Fruit fly (Drosophila melanogaster) whole organism, embryonic: Measurements from ENCODE around the gene Nepl3.

ENCODE experiments used
- Atf3 ChIP-seq: fragments of 200-800 bp; sonication (Bioruptor generic); optimal IDR thresholded peaks from 3 replicates; lab custom pipeline; 2016; ENCODE audit warnings: missing biosample characterization, missing genetic modification characterization
- Bdp1 ChIP-seq: fragments of 200-800 bp; sonication (Bioruptor generic); optimal IDR thresholded peaks from 3 replicates; lab custom pipeline; 2016; ENCODE audit warnings: missing biosample characterization, missing genetic modification characterization
- CG10209 ChIP-seq: fragments of 200-800 bp; sonication (Bioruptor generic); optimal IDR thresholded peaks from 3 replicates; lab custom pipeline; 2017; ENCODE audit warnings: missing biosample characterization, mild to moderate bottlenecking, missing genetic modification characterization, missing genetic modification reagents
- CG13894 ChIP-seq: fragments of 200-800 bp; sonication (Bioruptor generic); optimal IDR thresholded peaks from 3 replicates; lab custom pipeline; 2018; ENCODE audit warnings: missing biosample characterization, mild to moderate bottlenecking, missing genetic modification characterization, moderate library complexity
- CG15269 ChIP-seq: fragments of 200-800 bp; sonication (Bioruptor generic); optimal IDR thresholded peaks from 2 replicates; lab custom pipeline; 2018; ENCODE audit warnings: missing biosample characterization, mild to moderate bottlenecking, missing genetic modification characterization, moderate library complexity
- CG15696 ChIP-seq: fragments of 200-800 bp; sonication (Bioruptor generic); optimal IDR thresholded peaks from 2 replicates; lab custom pipeline; 2019; ENCODE audit warnings: missing biosample characterization, mild to moderate bottlenecking, missing genetic modification characterization, moderate library complexity
- CG17829 ChIP-seq: fragments of 200-800 bp; optimal IDR thresholded peaks from 2 replicates; lab custom pipeline; 2019; ENCODE audit warnings: missing biosample characterization, mild to moderate bottlenecking, missing genetic modification characterization, moderate library complexity
- CG18764 ChIP-seq: fragments of 200-800 bp; sonication (Bioruptor generic); optimal IDR thresholded peaks from 3 replicates; lab custom pipeline; 2016; ENCODE audit warnings: missing biosample characterization, missing genetic modification characterization
- CG2712 ChIP-seq: fragments of 200-800 bp; optimal IDR thresholded peaks from 3 replicates; lab custom pipeline; 2019; ENCODE audit warnings: missing biosample characterization, mild to moderate bottlenecking, missing genetic modification characterization, moderate library complexity
- CG30431 ChIP-seq: fragments of 200-800 bp; sonication (Bioruptor generic); optimal IDR thresholded peaks from 2 replicates; lab custom pipeline; 2017; ENCODE audit warnings: missing biosample characterization, missing genetic modification characterization
- CG3163 ChIP-seq: fragments of 200-800 bp; sonication (Bioruptor generic); optimal IDR thresholded peaks from 3 replicates; lab custom pipeline; 2016; ENCODE audit warnings: missing biosample characterization, missing genetic modification characterization
- CG34224 ChIP-seq: fragments of 200-800 bp; sonication (Bioruptor generic); IDR thresholded peaks from 3 replicates; pipeline ENCODE4 v1.3.6; 2022; ENCODE audit warnings: missing biosample characterization, missing genetic modification characterization; ENCODE audit not compliant: partially characterized antibody
- CG4360 ChIP-seq: fragments of 200-800 bp; sonication (Bioruptor generic); IDR thresholded peaks from 2 replicates; pipeline ENCODE4 v1.3.6; 2022; ENCODE audit warnings: missing biosample characterization, missing genetic modification characterization
- CG4820 ChIP-seq: fragments of 200-800 bp; sonication (Bioruptor generic); optimal IDR thresholded peaks from 3 replicates; lab custom pipeline; 2016; ENCODE audit warnings: missing biosample characterization, missing genetic modification characterization
- CG5180 ChIP-seq: fragments of 200-800 bp; sonication (Bioruptor generic); optimal IDR thresholded peaks from 3 replicates; lab custom pipeline; 2017; ENCODE audit warnings: missing biosample characterization, missing genetic modification characterization, mild to moderate bottlenecking, moderate library complexity, missing genetic modification reagents
- CG7745 ChIP-seq: fragments of 200-800 bp; sonication (Bioruptor generic); optimal IDR thresholded peaks from 2 replicates; lab custom pipeline; 2018; ENCODE audit warnings: missing biosample characterization, mild to moderate bottlenecking, missing genetic modification characterization, moderate library complexity
- CG7786 ChIP-seq: fragments of 200-800 bp; sonication (Bioruptor generic); optimal IDR thresholded peaks from 2 replicates; lab custom pipeline; 2016; ENCODE audit warnings: missing biosample characterization, missing genetic modification characterization
- CG7928 ChIP-seq: fragments of 200-800 bp; sonication (Bioruptor generic); optimal IDR thresholded peaks from 2 replicates; lab custom pipeline; 2017; ENCODE audit warnings: missing biosample characterization, mild to moderate bottlenecking, missing genetic modification characterization
- CG8359 ChIP-seq: fragments of 200-800 bp; sonication (Bioruptor generic); optimal IDR thresholded peaks from 2 replicates; lab custom pipeline; 2017; ENCODE audit warnings: missing biosample characterization, mild to moderate bottlenecking, missing genetic modification characterization, borderline replicate concordance
- CHES-1-like ChIP-seq: fragments of 200-800 bp; sonication (Bioruptor generic); optimal IDR thresholded peaks from 2 replicates; lab custom pipeline; 2016; ENCODE audit warnings: missing biosample characterization, missing genetic modification characterization
- Ets65A ChIP-seq: fragments of 200-800 bp; sonication (Bioruptor generic); peaks from one replicate; lab custom pipeline; 2016; ENCODE audit warnings: missing biosample characterization, missing genetic modification characterization
- Fer2 ChIP-seq: fragments of 200-800 bp; sonication (Bioruptor generic); optimal IDR thresholded peaks from 2 replicates; lab custom pipeline; 2018; ENCODE audit warnings: missing biosample characterization, mild to moderate bottlenecking, missing genetic modification characterization, moderate library complexity
- Fer3 ChIP-seq: fragments of 200-800 bp; sonication (Bioruptor generic); optimal IDR thresholded peaks from 2 replicates; lab custom pipeline; 2018; ENCODE audit warnings: missing biosample characterization, mild to moderate bottlenecking, missing genetic modification characterization, moderate library complexity
- H2.0 ChIP-seq: fragments of 200-800 bp; sonication (Bioruptor generic); IDR thresholded peaks from 2 replicates; pipeline ENCODE4 v1.3.6; 2022; ENCODE audit warnings: missing biosample characterization, missing genetic modification characterization
- Hmr ChIP-seq: fragments of 200-800 bp; sonication (Bioruptor generic); optimal IDR thresholded peaks from 3 replicates; lab custom pipeline; 2017; ENCODE audit warnings: mild to moderate bottlenecking, missing biosample characterization, missing genetic modification reagents, missing genetic modification characterization
- Ravus ChIP-seq: fragments of 200-800 bp; sonication (Bioruptor generic); IDR thresholded peaks from 2 replicates; pipeline ENCODE4 v1.3.6; 2022; ENCODE audit warnings: missing biosample characterization, missing genetic modification characterization
- Sin3A ChIP-seq: fragments of >200 bp; optimal IDR thresholded peaks from 2 replicates; lab custom pipeline; 2018
- Xbp1 ChIP-seq: fragments of 200-800 bp; sonication (Bioruptor generic); optimal IDR thresholded peaks from 3 replicates; lab custom pipeline; 2016; ENCODE audit warnings: missing biosample characterization, mild to moderate bottlenecking, missing genetic modification characterization
- YL-1 ChIP-seq: fragments of 200-800 bp; sonication (Bioruptor generic); optimal IDR thresholded peaks from 3 replicates; lab custom pipeline; 2017; ENCODE audit warnings: missing biosample characterization, mild to moderate bottlenecking, missing genetic modification characterization
- al ChIP-seq: fragments of 200-800 bp; sonication (Bioruptor generic); IDR thresholded peaks from 2 replicates; pipeline ENCODE4 v1.3.6; 2022; ENCODE audit warnings: missing biosample characterization, missing genetic modification characterization
- amos ChIP-seq: fragments of 200-800 bp; sonication (Bioruptor generic); IDR thresholded peaks from 2 replicates; pipeline ENCODE4 v1.3.6; 2022; ENCODE audit warnings: missing biosample characterization, missing genetic modification characterization; ENCODE audit not compliant: partially characterized antibody
- ap ChIP-seq: fragments of 200-800 bp; sonication (Bioruptor generic); IDR thresholded peaks from 2 replicates; pipeline ENCODE4 v1.3.6; 2022; ENCODE audit warnings: missing biosample characterization, missing genetic modification characterization
- br ChIP-seq: fragments of >200 bp; optimal IDR thresholded peaks from 2 replicates; lab custom pipeline; 2017
- cad ChIP-seq: fragments of >200 bp; optimal IDR thresholded peaks from 2 replicates; lab custom pipeline; 2017; ENCODE audit warnings: missing biosample characterization, missing genetic modification characterization
- fd96Cb ChIP-seq: fragments of 200-800 bp; sonication (Bioruptor generic); optimal IDR thresholded peaks from 2 replicates; lab custom pipeline; 2018; ENCODE audit warnings: missing biosample characterization, mild to moderate bottlenecking, missing genetic modification characterization, moderate library complexity
- gcm ChIP-seq: fragments of 200-800 bp; sonication (Bioruptor generic); optimal IDR thresholded peaks from 2 replicates; lab custom pipeline; 2019; ENCODE audit warnings: missing biosample characterization, mild to moderate bottlenecking, missing genetic modification characterization, moderate library complexity
- grn ChIP-seq: fragments of 200-800 bp; sonication (Bioruptor generic); optimal IDR thresholded peaks from 3 replicates; lab custom pipeline; 2017; ENCODE audit warnings: missing biosample characterization, missing genetic modification characterization
- jing ChIP-seq: fragments of 200-800 bp; sonication (Bioruptor generic); optimal IDR thresholded peaks from 2 replicates; lab custom pipeline; 2018; ENCODE audit warnings: missing biosample characterization, mild to moderate bottlenecking, missing genetic modification characterization
- lola ChIP-seq, 3 experiments: fragments of >200 bp in 2 of 3; fragments of 200-800 bp in 1 of 3; sonication (Bioruptor generic) in 1 of 3; optimal IDR thresholded peaks; 2 replicates each; lab custom pipeline; 2017 to 2019; ENCODE audit warnings: missing biosample characterization in 3 of 3, missing genetic modification characterization in 3 of 3, mild to moderate bottlenecking in 1 of 3, moderate library complexity in 1 of 3
- maf-S ChIP-seq: fragments of 200-800 bp; sonication (Bioruptor generic); optimal IDR thresholded peaks from 2 replicates; lab custom pipeline; 2016; ENCODE audit warnings: missing biosample characterization, missing genetic modification characterization
- otp ChIP-seq: fragments of 200-800 bp; sonication (Bioruptor generic); IDR thresholded peaks from 3 replicates; pipeline ENCODE4, ENCODE4 v1.3.6; 2022; ENCODE audit warnings: missing biosample characterization, missing genetic modification characterization
- pan ChIP-seq, 4 experiments: fragments of >200 bp in 3 of 4; fragments of 200-800 bp in 1 of 4; sonication (Bioruptor generic) in 1 of 4; optimal IDR thresholded peaks in 3 of 4; IDR thresholded peaks in 1 of 4; 2 replicates each; pipeline versions ENCODE4 v1.3.6 to Lab custom; 2017 to 2022; ENCODE audit warnings: missing biosample characterization in 2 of 4, missing genetic modification characterization in 2 of 4, mixed read lengths in 1 of 4
- phol ChIP-seq: fragments of 200-800 bp; sonication (Bioruptor generic); optimal IDR thresholded peaks from 3 replicates; lab custom pipeline; 2018; ENCODE audit warnings: missing biosample characterization, mild to moderate bottlenecking, missing genetic modification characterization, moderate library complexity
- pita ChIP-seq: fragments of 200-800 bp; sonication (Bioruptor generic); optimal IDR thresholded peaks from 2 replicates; lab custom pipeline; 2017; ENCODE audit warnings: missing biosample characterization, mild to moderate bottlenecking, missing genetic modification characterization
- schlank ChIP-seq: fragments of 200-800 bp; sonication (Bioruptor generic); optimal IDR thresholded peaks from 2 replicates; lab custom pipeline; 2018; ENCODE audit warnings: missing biosample characterization, mild to moderate bottlenecking, missing genetic modification characterization
- scrt ChIP-seq: fragments of 200-800 bp; sonication (Bioruptor generic); optimal IDR thresholded peaks from 2 replicates; lab custom pipeline; 2018; ENCODE audit warnings: missing biosample characterization, mild to moderate bottlenecking, missing genetic modification characterization, moderate library complexity
- slou ChIP-seq: fragments of 200-800 bp; sonication (Bioruptor generic); optimal IDR thresholded peaks from 3 replicates; lab custom pipeline; 2016; ENCODE audit warnings: missing biosample characterization, missing genetic modification characterization
- sqz ChIP-seq: fragments of 200-800 bp; sonication (Bioruptor generic); optimal IDR thresholded peaks from 3 replicates; lab custom pipeline; 2018; ENCODE audit warnings: missing biosample characterization, mild to moderate bottlenecking, missing genetic modification characterization
- tio ChIP-seq: fragments of 200-800 bp; sonication (Bioruptor generic); optimal IDR thresholded peaks from 2 replicates; lab custom pipeline; 2017; ENCODE audit warnings: missing biosample characterization, missing genetic modification characterization, inconsistent platforms

Gene Nepl3

dm6 chr2L:5059645-5060254, 1.7 kb upstream of the Nepl3 start, which contains the start of gene Rpn11 (continued):
- TF ChIP-seq gcm (GFP tag; lab: Kevin White, UChicago) (peak; percentile 36), CG13894 (tag; lab: Kevin White, UChicago) (peak; percentile 60), CHES-1-like (peak; percentile 7), Fer2 (peak; percentile 41), cad (no peak), CG34224 (0 out of 3 replicates have a peak, but pooled peaks have one; percentile 42), br (lab: Kevin White, UChicago) (no peak), maf-S (GFP tag; lab: Kevin White, UChicago) (peak; percentile 25), Hmr (peak; percentile 53), CG15269 (peak; percentile 69), CG8359 (GFP tag; lab: Kevin White, UChicago) (peak; percentile 8), al (GFP tag; lab: Robert Waterston, UW) (no peak), Fer3 (tag; lab: Kevin White, UChicago) (peak; percentile 66), CG2712 (peak; percentile 76), CG4820 (GFP tag; lab: Kevin White, UChicago) (peak; percentile 52), CG18764 (GFP tag; lab: Kevin White, UChicago) (peak; percentile 28), CG15696 (tag; lab: Kevin White, UChicago) (peak; percentile 66), otp (GFP tag; lab: Robert Waterston, UW) (no peak), CG5180 (GFP tag; lab: Kevin White, UChicago) (no peak), sqz (GFP tag; lab: Kevin White, UChicago) (no peak), phol (peak; percentile 77), grn (GFP tag; lab: Kevin White, UChicago) (no peak), Sin3A (lab: Kevin White, UChicago) (peak; percentile 6), slou (GFP tag; lab: Kevin White, UChicago) (peak; percentile 49), Ets65A (peak; percentile 59), CG17829 (tag; lab: Kevin White, UChicago) (peak; percentile 72), lola (GFP tag; optimal IDR thresholded peaks at IDR 0.05; lab: Kevin White, UChicago) (peak in 1 of 3 experiments; percentile 80), CG4360 (GFP tag; lab: Robert Waterston, UW) (no peak), CG7928 (GFP tag; lab: Kevin White, UChicago) (no peak), pita (GFP tag; lab: Kevin White, UChicago) (no peak), YL-1 (GFP tag; lab: Kevin White, UChicago) (peak; percentile 63), jing (GFP tag; lab: Kevin White, UChicago) (no peak), Ravus (no peak), pan (optimal IDR thresholded peaks at IDR 0.05; lab: Kevin White, UChicago) (no peak), pan (GFP tag; optimal IDR thresholded peaks at IDR 0.05 in 1 of 2, IDR thresholded peaks at IDR 0.05 in 1 of 2) (peak in 1 of 2 experiments; percentile 44), Bdp1 (GFP tag; lab: Kevin White, UChicago) (peak; percentile 15), CG7745 (no peak), schlank (tag; lab: Kevin White, UChicago) (no peak), Xbp1 (peak; percentile 53), CG7786 (peak; percentile 29), Atf3 (GFP tag; lab: Kevin White, UChicago) (no peak), scrt (peak; percentile 15), ap (GFP tag; lab: Robert Waterston, UW) (peak; percentile 34; the same call in 1 of the 2 replicates), H2.0 (GFP tag; lab: Robert Waterston, UW) (no peak; the same call in 1 of the 2 replicates), amos (GFP tag; lab: Robert Waterston, UW) (peak; percentile 45), CG3163 (GFP tag; lab: Kevin White, UChicago) (no peak), CG10209 (GFP tag; lab: Kevin White, UChicago) (peak; percentile 58), CG30431 (GFP tag; lab: Kevin White, UChicago) (no peak), tio (GFP tag; lab: Kevin White, UChicago) (peak; percentile 45), fd96Cb (tag; lab: Kevin White, UChicago) (peak; percentile 45)
